Worm (Caenorhabditis elegans): Measurements from ENCODE around the gene C14C10.1.

DNA sequence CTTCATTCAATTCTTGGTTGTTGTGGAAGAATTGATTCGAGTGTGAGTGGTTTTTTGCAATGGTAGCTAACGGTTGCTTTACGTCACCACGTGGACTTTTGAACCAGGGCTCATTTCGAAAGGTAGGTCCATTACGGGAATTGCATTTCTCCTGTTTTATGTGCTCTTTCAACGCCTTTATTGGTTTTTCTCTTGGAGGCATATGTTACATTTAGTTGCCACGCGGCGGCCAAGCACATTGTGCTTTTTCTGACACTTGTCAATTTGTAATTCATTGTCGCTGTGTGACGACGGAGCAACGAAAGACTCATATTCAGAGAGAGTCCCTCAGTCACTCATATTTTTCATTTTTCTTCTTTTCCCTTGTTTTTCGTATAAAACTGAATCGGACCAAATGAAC is 3.4 kb upstream of the C14C10.1 start:
- TF ChIP-seq madf-2 (tag; optimal IDR thresholded peaks at IDR 0.05) (no peak), nhr-11 (tag; optimal IDR thresholded peaks at IDR 0.05) (no peak), gmeb-2 (tag; optimal IDR thresholded peaks at IDR 0.05) (no peak), elt-2 (tag; optimal IDR thresholded peaks at IDR 0.05) (no peak), T23F11.4 (GFP tag; optimal IDR thresholded peaks at IDR 0.05) (no peak), ceh-19 (GFP tag; optimal IDR thresholded peaks at IDR 0.05) (no peak)

All from whole organism, late embryonic.